Fruit fly (Drosophila melanogaster) whole organism, adult: ENCODE results near the gene WRNexo.
A peak's percentile ranks its signal among the peaks of the same experiment; 100 is the strongest.

Experiments
- CG11617 ChIP-seq: fragments of 200-800 bp; sonication (Bioruptor generic); optimal IDR thresholded peaks from 2 replicates; lab custom pipeline; 2017; ENCODE audit warnings: mild to moderate bottlenecking, missing biosample characterization, missing genetic modification reagents, missing genetic modification characterization
- CG12768 ChIP-seq: fragments of 200-800 bp; sonication (Bioruptor generic); optimal IDR thresholded peaks from 2 replicates; lab custom pipeline; 2017; ENCODE audit warnings: missing biosample characterization, missing genetic modification characterization, mild to moderate bottlenecking, moderate library complexity, missing genetic modification reagents
- CG14711 ChIP-seq: fragments of 200-800 bp; sonication (Bioruptor generic); optimal IDR thresholded peaks from 2 replicates; lab custom pipeline; 2018; ENCODE audit warnings: missing biosample characterization, mild to moderate bottlenecking, missing genetic modification characterization, moderate library complexity
- CG1620 ChIP-seq: fragments of 200-800 bp; sonication (Bioruptor generic); optimal IDR thresholded peaks from 2 replicates; lab custom pipeline; 2016; ENCODE audit warnings: missing biosample characterization, missing genetic modification characterization
- CG33017 ChIP-seq: fragments of 200-800 bp; sonication (Bioruptor generic); optimal IDR thresholded peaks from 2 replicates; lab custom pipeline; 2018; ENCODE audit warnings: missing biosample characterization, mild to moderate bottlenecking, missing genetic modification characterization, moderate library complexity
- CG5204 ChIP-seq: fragments of 200-800 bp; sonication (Bioruptor generic); optimal IDR thresholded peaks from 2 replicates; lab custom pipeline; 2016; ENCODE audit warnings: missing biosample characterization, missing genetic modification characterization
- CG7045 ChIP-seq: fragments of 200-800 bp; sonication (Bioruptor generic); optimal IDR thresholded peaks from 2 replicates; lab custom pipeline; 2017; ENCODE audit warnings: missing biosample characterization, mild to moderate bottlenecking, missing genetic modification characterization
- CG7101 ChIP-seq: fragments of 200-800 bp; sonication (Bioruptor generic); optimal IDR thresholded peaks from 2 replicates; lab custom pipeline; 2018; ENCODE audit warnings: missing biosample characterization, mild to moderate bottlenecking, missing genetic modification characterization, moderate library complexity
- Clk ChIP-seq: fragments of 200-800 bp; sonication (Bioruptor generic); optimal IDR thresholded peaks from 2 replicates; lab custom pipeline; 2017; ENCODE audit warnings: missing biosample characterization, missing genetic modification characterization
- Crg-1 ChIP-seq: fragments of 200-800 bp; sonication (Bioruptor generic); optimal IDR thresholded peaks from 2 replicates; lab custom pipeline; 2016; ENCODE audit warnings: missing biosample characterization, missing genetic modification characterization
- Hr96 ChIP-seq: fragments of 200-800 bp; sonication (Bioruptor generic); optimal IDR thresholded peaks from 2 replicates; lab custom pipeline; 2016; ENCODE audit warnings: missing biosample characterization, missing genetic modification characterization
- Mnt ChIP-seq: fragments of 200-800 bp; sonication (Bioruptor generic); optimal IDR thresholded peaks from 2 replicates; lab custom pipeline; 2016; ENCODE audit warnings: missing biosample characterization, mild to moderate bottlenecking, missing genetic modification characterization
- bab1 ChIP-seq: fragments of 200-800 bp; sonication (Bioruptor generic); optimal IDR thresholded peaks from 3 replicates; lab custom pipeline; 2019; ENCODE audit warnings: missing biosample characterization, mild to moderate bottlenecking, missing genetic modification characterization, moderate library complexity
- cic ChIP-seq: fragments of 200-800 bp; sonication (Bioruptor generic); optimal IDR thresholded peaks from 2 replicates; lab custom pipeline; 2017; ENCODE audit warnings: missing biosample characterization, mild to moderate bottlenecking, missing genetic modification characterization, moderate library complexity
- cnc ChIP-seq, 2 experiments: fragments of >200 bp; optimal IDR thresholded peaks; 2 replicates each; lab custom pipeline; 2017
- kay ChIP-seq: fragments of 200-800 bp; sonication (Bioruptor generic); peaks from one replicate; lab custom pipeline; 2016; ENCODE audit warnings: missing biosample characterization, missing genetic modification characterization, borderline replicate concordance
- ovo ChIP-seq: fragments of 200-800 bp; sonication (Bioruptor generic); optimal IDR thresholded peaks from 2 replicates; lab custom pipeline; 2016; ENCODE audit warnings: missing biosample characterization, missing genetic modification characterization
- pad ChIP-seq: fragments of 200-800 bp; sonication (Bioruptor generic); optimal IDR thresholded peaks from 3 replicates; lab custom pipeline; 2017; ENCODE audit warnings: missing biosample characterization, missing genetic modification characterization, mild to moderate bottlenecking, moderate library complexity, missing genetic modification reagents
- tj ChIP-seq: fragments of 200-800 bp; sonication (Bioruptor generic); optimal IDR thresholded peaks from 3 replicates; lab custom pipeline; 2017; ENCODE audit warnings: missing biosample characterization, mild to moderate bottlenecking, missing genetic modification characterization, moderate library complexity
- toe ChIP-seq: fragments of 200-800 bp; sonication (Bioruptor generic); optimal IDR thresholded peaks from 2 replicates; lab custom pipeline; 2016; ENCODE audit warnings: missing biosample characterization, missing genetic modification characterization

WRNexo gene

DNA sequence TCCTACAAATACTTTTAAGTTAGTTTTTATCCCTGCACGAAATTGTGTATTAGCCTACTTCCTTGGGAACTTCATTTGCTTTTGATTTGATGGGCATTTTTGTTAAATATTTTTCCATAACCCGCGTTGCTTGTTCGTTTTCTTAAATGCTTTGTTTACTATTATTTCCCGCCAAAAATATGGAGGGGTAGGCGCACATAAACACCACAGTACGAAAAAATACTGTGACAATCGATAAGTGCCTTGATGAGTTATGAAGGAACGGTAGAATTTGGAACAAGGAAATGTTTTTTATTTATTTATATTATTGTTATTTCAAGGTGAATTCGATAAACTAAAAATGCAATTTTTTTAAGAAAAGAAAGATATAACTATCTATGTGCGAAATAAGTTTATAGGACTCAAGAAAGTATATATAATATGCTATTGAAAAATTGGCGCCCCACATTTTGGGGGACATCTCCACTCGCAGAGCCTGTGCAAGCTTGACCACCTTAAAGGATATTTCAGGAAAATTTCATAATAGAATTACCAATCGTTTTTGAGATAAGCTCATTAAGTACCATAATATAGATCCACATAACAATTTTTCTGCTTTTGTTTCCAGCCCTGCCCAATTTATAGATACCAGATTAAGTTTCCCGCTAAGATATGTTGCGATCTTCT is at the start of gene WRNexo, which contains the start of gene Nup43:
TSS of gene WRNexo (minus strand) at position 185 of the 666 bp plus-strand sequence.
TSS of gene Nup43 (plus strand) at position 661 of the 666 bp plus-strand sequence.
- TF ChIP-seq Clk (no peak), CG7101 (no peak), bab1 (peak; percentile 26), cnc (optimal IDR thresholded peaks at IDR 0.05; lab: Kevin White, UChicago) (no peak), pad (GFP tag; lab: Kevin White, UChicago) (peak; percentile 96), kay (GFP tag; lab: Kevin White, UChicago) (no peak), CG1620 (GFP tag; lab: Kevin White, UChicago) (no peak), Mnt (GFP tag; lab: Kevin White, UChicago) (no peak), cic (no peak), toe (GFP tag; lab: Kevin White, UChicago) (peak; percentile 35), CG7045 (GFP tag; lab: Kevin White, UChicago) (peak; percentile 18), CG5204 (GFP tag; lab: Kevin White, UChicago) (peak; percentile 34), Hr96 (peak; percentile 32)

DNA sequence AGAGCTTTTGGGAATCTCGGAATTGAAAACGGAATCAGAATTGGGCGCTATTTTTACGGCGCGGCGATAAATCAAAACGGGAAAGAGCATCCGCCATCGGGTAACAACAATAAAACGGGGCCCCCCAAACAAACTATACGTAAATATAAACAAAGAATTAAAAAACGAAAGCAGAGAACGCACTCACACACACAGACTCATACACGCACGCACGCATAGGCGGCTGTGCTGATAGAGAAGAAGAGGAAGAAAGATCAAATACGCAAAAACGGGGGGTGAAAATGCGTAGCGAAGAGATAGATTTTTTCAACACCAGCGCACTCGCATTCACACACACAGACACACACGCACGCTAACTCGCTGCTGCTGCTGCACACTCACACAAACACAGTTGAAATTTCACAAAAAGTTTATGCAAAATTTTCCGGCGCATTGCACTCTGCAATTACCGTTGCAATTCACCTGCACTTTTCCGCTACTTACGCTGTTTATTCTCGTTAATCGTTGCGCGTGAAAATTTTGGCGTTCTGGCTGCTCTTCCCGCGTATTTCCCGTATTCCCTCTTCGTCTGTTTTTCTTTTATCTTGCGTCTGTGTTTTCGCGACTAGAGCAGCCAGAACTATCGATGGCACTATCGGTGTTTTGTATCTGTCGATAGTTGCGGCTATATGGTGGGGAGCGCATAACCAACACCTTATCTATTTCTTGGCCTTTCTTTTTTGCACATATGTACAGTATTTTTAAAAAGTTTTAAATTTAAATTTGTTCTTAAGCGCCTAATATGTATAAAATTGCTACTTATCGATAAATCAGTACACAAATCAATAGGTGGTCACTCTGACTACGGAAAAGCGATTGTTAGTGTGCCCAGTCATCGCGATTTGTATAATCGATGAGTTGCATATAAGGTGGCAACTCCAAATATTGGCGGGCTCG is 46.6 kb upstream of the WRNexo start, which contains the start of gene CG31122:
TSS of gene CG31122 (minus strand) at position 596 of the 936 bp plus-strand sequence.
- peak; percentile 20 for TF ChIP-seq CG7045 (GFP tag; lab: Kevin White, UChicago)
- peak; percentile 35 for TF ChIP-seq pad (GFP tag; lab: Kevin White, UChicago)
- TF ChIP-seq Hr96: peak; percentile 66
- TF ChIP-seq CG7101: peak; percentile 11
- no peak for TF ChIP-seq cic
- TF ChIP-seq CG1620 (GFP tag; lab: Kevin White, UChicago): peak; percentile 37
- TF ChIP-seq CG11617: peak; percentile 52
- peak; percentile 10 for TF ChIP-seq Clk
- TF ChIP-seq tj (GFP tag; lab: Kevin White, UChicago): peak; percentile 40
- peak; percentile 29 for TF ChIP-seq CG12768 (GFP tag; lab: Kevin White, UChicago)
- no peak for TF ChIP-seq CG5204 (GFP tag; lab: Kevin White, UChicago)
- TF ChIP-seq Crg-1 (GFP tag; lab: Kevin White, UChicago): no peak
- no peak for TF ChIP-seq CG33017 (tag; lab: Kevin White, UChicago)
- peak; percentile 73 for TF ChIP-seq CG14711 (tag; lab: Kevin White, UChicago)
- no peak for TF ChIP-seq kay (GFP tag; lab: Kevin White, UChicago)
- TF ChIP-seq ovo (GFP tag; lab: Kevin White, UChicago): peak; percentile 30
- peak; percentile 74 for TF ChIP-seq toe (GFP tag; lab: Kevin White, UChicago)
- TF ChIP-seq cnc (optimal IDR thresholded peaks at IDR 0.05; lab: Kevin White, UChicago): no peak
- TF ChIP-seq Mnt (GFP tag; lab: Kevin White, UChicago): peak; percentile 51
- TF ChIP-seq bab1: no peak

DNA sequence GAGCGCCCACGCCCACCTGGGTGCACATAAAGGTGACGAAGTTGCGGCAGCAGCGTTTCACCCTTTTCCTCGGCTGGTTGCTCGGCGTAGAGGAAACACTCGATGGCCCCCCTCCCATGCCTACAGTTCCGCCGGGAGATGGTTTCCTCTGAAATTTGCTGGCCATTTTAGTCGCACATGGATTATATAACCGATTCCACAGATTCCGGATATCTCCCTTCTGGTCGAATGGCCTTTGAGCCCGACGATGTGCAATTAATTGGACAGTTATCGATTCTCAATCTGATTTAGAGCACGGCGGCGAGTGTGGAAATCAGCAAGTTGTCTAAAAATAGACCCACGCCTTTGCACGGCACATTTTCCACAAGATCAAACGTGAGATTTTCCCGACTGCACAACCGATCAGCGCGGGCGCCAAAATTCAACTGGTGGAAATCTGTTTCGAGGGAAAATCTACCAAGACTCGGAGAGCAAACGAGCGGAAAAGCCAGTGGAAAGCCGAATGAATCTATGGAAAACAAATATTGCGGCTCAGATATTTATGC is 45.3 kb upstream of the WRNexo start, which contains the start of gene CG10864:
TSS of gene CG10864 (minus strand) at position 427 of the 545 bp plus-strand sequence.
- TF ChIP-seq cnc (optimal IDR thresholded peaks at IDR 0.05; lab: Kevin White, UChicago) (no peak), CG7045 (GFP tag; lab: Kevin White, UChicago) (no peak), CG12768 (GFP tag; lab: Kevin White, UChicago) (no peak), CG33017 (tag; lab: Kevin White, UChicago) (no peak), Crg-1 (GFP tag; lab: Kevin White, UChicago) (no peak), CG5204 (GFP tag; lab: Kevin White, UChicago) (no peak), kay (GFP tag; lab: Kevin White, UChicago) (no peak), CG7101 (no peak), CG1620 (GFP tag; lab: Kevin White, UChicago) (no peak), CG14711 (tag; lab: Kevin White, UChicago) (no peak), toe (GFP tag; lab: Kevin White, UChicago) (no peak), cic (no peak), ovo (GFP tag; lab: Kevin White, UChicago) (no peak), Mnt (GFP tag; lab: Kevin White, UChicago) (no peak), bab1 (no peak), pad (GFP tag; lab: Kevin White, UChicago) (no peak), Clk (no peak)

DNA sequence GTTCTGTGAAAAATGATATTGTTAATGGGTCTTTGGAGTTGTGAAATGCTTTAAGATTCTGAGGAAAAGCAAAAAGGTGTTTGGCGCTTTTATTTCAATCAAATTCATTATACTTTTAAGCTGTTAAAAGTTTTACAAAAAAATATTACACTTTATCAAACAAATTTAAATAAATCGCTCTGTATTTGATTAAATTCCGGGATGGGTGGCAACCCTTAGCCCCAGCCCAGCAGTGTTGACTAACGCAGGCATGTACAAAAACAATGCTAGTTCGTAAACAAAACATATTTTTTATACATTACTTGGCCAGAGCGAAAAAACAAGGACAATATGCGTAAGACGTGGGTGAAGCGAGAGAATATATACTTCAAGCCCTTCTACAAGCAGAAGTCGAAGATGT is 38.8 kb upstream of the WRNexo start, which contains the start of gene CG7685:
TSS of gene CG7685 (plus strand) at position 228 of the 400 bp plus-strand sequence.
- TF ChIP-seq tj (GFP tag; lab: Kevin White, UChicago) (peak; percentile 49), CG5204 (GFP tag; lab: Kevin White, UChicago) (no peak), Mnt (GFP tag; lab: Kevin White, UChicago) (peak; percentile 76), CG14711 (tag; lab: Kevin White, UChicago) (peak; percentile 95), CG11617 (peak; percentile 80), pad (GFP tag; lab: Kevin White, UChicago) (peak; percentile 61), CG33017 (tag; lab: Kevin White, UChicago) (peak; percentile 73), Hr96 (peak; percentile 80), CG1620 (GFP tag; lab: Kevin White, UChicago) (peak; percentile 71), kay (GFP tag; lab: Kevin White, UChicago) (no peak), Crg-1 (GFP tag; lab: Kevin White, UChicago) (peak; percentile 86), ovo (GFP tag; lab: Kevin White, UChicago) (no peak), CG7101 (peak; percentile 81), toe (GFP tag; lab: Kevin White, UChicago) (peak; percentile 76), cnc (optimal IDR thresholded peaks at IDR 0.05; lab: Kevin White, UChicago) (no peak), CG12768 (GFP tag; lab: Kevin White, UChicago) (peak; percentile 84), cic (peak; percentile 37), CG7045 (GFP tag; lab: Kevin White, UChicago) (peak; percentile 66), Clk (peak; percentile 57), bab1 (peak; percentile 80)
